Worm (Caenorhabditis elegans): ENCODE data around the gene rol-3.

The rol-3 gene

ce11 chrV:8268902-8269301 lies 30.7 kb upstream of the rol-3 start, which contains the start of the genes asp-6 and asp-12:
Gene asp-6 (minus strand): TSS chrV:8268937.
Gene asp-12 (plus strand): TSS chrV:8269210.
- TF ChIP-seq xbp-1 (tag; optimal IDR thresholded peaks at IDR 0.05) (no peak), efl-1 (optimal IDR thresholded peaks at IDR 0.05) (no peak), efl-1 (GFP tag; optimal IDR thresholded peaks at IDR 0.05 in 1 of 2) (peak in 1 of 2 experiments; percentile 74), nhr-237 (tag; optimal IDR thresholded peaks at IDR 0.05) (no peak), egl-27 (tag; optimal IDR thresholded peaks at IDR 0.05) (no peak), nhr-28 (tag; optimal IDR thresholded peaks at IDR 0.05) (no peak), lin-35 (GFP tag; optimal IDR thresholded peaks at IDR 0.05) (peak in 1 of 2 experiments; percentile 8), ceh-8 (GFP tag; optimal IDR thresholded peaks at IDR 0.05) (no peak), elt-2 (tag; optimal IDR thresholded peaks at IDR 0.05) (peak; percentile 86)

ce11 chrV:8267275-8267674 lies 29.1 kb upstream of the rol-3 start:
- TF ChIP-seq nhr-90 (tag; optimal IDR thresholded peaks at IDR 0.05; ENCODE audit: poor library complexity) (no peak), elt-3 (tag; optimal IDR thresholded peaks at IDR 0.05) (no peak), snpc-4 (tag; optimal IDR thresholded peaks at IDR 0.05) (no peak), lin-35 (GFP tag; optimal IDR thresholded peaks at IDR 0.05) (peak in 1 of 2 experiments; percentile 31), mep-1 (tag; optimal IDR thresholded peaks at IDR 0.05) (no peak), jun-1 (tag; optimal IDR thresholded peaks at IDR 0.05) (peak; percentile 13), efl-3 (GFP tag; optimal IDR thresholded peaks at IDR 0.05) (no peak), rnt-1 (tag; optimal IDR thresholded peaks at IDR 0.05) (no peak), swsn-7 (tag; optimal IDR thresholded peaks at IDR 0.05) (no peak), ztf-4 (tag; optimal IDR thresholded peaks at IDR 0.05) (no peak), aly-2 (tag; optimal IDR thresholded peaks at IDR 0.05) (peak; percentile 64), tlp-1 (tag; optimal IDR thresholded peaks at IDR 0.05) (peak; percentile 87), pag-3 (tag; optimal IDR thresholded peaks at IDR 0.05; ENCODE audit: borderline replicate concordance, insufficient read depth) (no peak), nhr-11 (tag; optimal IDR thresholded peaks at IDR 0.05) (no peak), unc-130 (tag; optimal IDR thresholded peaks at IDR 0.05) (no peak), mab-9 (GFP tag; IDR thresholded peaks at IDR 0.05) (no peak), nhr-85 (tag) (no peak), lsy-2 (tag; optimal IDR thresholded peaks at IDR 0.05) (no peak), C04F5.9 (tag; optimal IDR thresholded peaks at IDR 0.05) (no peak), elt-2 (tag; optimal IDR thresholded peaks at IDR 0.05) (peak; percentile 95), nhr-77 (tag; optimal IDR thresholded peaks at IDR 0.05) (no peak)

- no peak for TF ChIP-seq egl-13 (tag; optimal IDR thresholded peaks at IDR 0.05)
- TF ChIP-seq lin-15B (tag; optimal IDR thresholded peaks at IDR 0.05) = no peak
- no peak for TF ChIP-seq lin-35 (GFP tag; optimal IDR thresholded peaks at IDR 0.05)
- no peak for TF ChIP-seq nhr-28 (tag; optimal IDR thresholded peaks at IDR 0.05)
- TF ChIP-seq C34B4.2 (tag; optimal IDR thresholded peaks at IDR 0.05) = no peak
- no peak for TF ChIP-seq ama-1 (optimal IDR thresholded peaks at IDR 0.05)
- TF ChIP-seq elt-3 (tag; optimal IDR thresholded peaks at IDR 0.05) = no peak
- TF ChIP-seq efl-3 (GFP tag; optimal IDR thresholded peaks at IDR 0.05) = no peak
- TF ChIP-seq sup-37 (GFP tag; optimal IDR thresholded peaks at IDR 0.05) = no peak
- TF ChIP-seq dpl-1 (GFP tag; optimal IDR thresholded peaks at IDR 0.05) = no peak
- TF ChIP-seq lir-3 (tag; optimal IDR thresholded peaks at IDR 0.05; ENCODE audit: poor library complexity) = no peak
- TF ChIP-seq pax-3 (tag; optimal IDR thresholded peaks at IDR 0.05) = no peak
- no peak for TF ChIP-seq fkh-10 (GFP tag; optimal IDR thresholded peaks at IDR 0.05)
- no peak for TF ChIP-seq jun-1 (tag; optimal IDR thresholded peaks at IDR 0.05)
These were observed 28.0 kb upstream of the rol-3 start, which contains the start of gene F21F8.5 for ce11 chrV:8266232-8266631. Gene F21F8.5 (minus strand): TSS chrV:8266332.

- TF ChIP-seq nhr-19 (GFP tag; conservative IDR thresholded peaks at IDR 0.05) (no peak), ces-1 (GFP tag; optimal IDR thresholded peaks at IDR 0.05) (no peak), C04F5.9 (tag; optimal IDR thresholded peaks at IDR 0.05) (no peak), lin-15B (tag; optimal IDR thresholded peaks at IDR 0.05) (no peak), isw-1 (GFP tag; IDR thresholded peaks at IDR 0.05) (no peak), efl-1 (optimal IDR thresholded peaks at IDR 0.05) (no peak), efl-1 (GFP tag; optimal IDR thresholded peaks at IDR 0.05 in 1 of 2) (no peak), alr-1 (tag; optimal IDR thresholded peaks at IDR 0.05; ENCODE audit: borderline replicate concordance) (no peak), mab-9 (GFP tag; IDR thresholded peaks at IDR 0.05) (no peak), ceh-88 (GFP tag; IDR thresholded peaks at IDR 0.05) (no peak), mef-2 (tag; optimal IDR thresholded peaks at IDR 0.05) (no peak), xbp-1 (tag; optimal IDR thresholded peaks at IDR 0.05) (no peak), tlp-1 (tag; optimal IDR thresholded peaks at IDR 0.05) (no peak), ceh-8 (GFP tag; optimal IDR thresholded peaks at IDR 0.05) (no peak), ztf-4 (tag; optimal IDR thresholded peaks at IDR 0.05) (no peak), swsn-7 (tag; optimal IDR thresholded peaks at IDR 0.05) (no peak), lin-13 (GFP tag; optimal IDR thresholded peaks at IDR 0.05) (no peak), zip-4 (GFP tag; optimal IDR thresholded peaks at IDR 0.05) (no peak), pax-3 (tag; optimal IDR thresholded peaks at IDR 0.05) (no peak), ceh-63 (GFP tag; optimal IDR thresholded peaks at IDR 0.05) (no peak)
These were observed 25.7 kb upstream of the rol-3 start, which contains the start of gene C16D9.9 for ce11 chrV:8263941-8264340. Gene C16D9.9 (plus strand): TSS chrV:8264241.
